Worm (Caenorhabditis elegans) whole organism, mixed stage, embryonic: Measurements from ENCODE around the gene srt-13.
"Not testable (repeated sequence)": the region's sequence is repeated elsewhere in the genome, so short reads cannot be mapped to it uniquely, and the experiment has no call there.

Source experiments
- M03D4.4 ChIP-seq: sonication (generic microtip); optimal IDR thresholded peaks from 2 replicates; lab custom pipeline; 2017; ENCODE audit warnings: mild to moderate bottlenecking, missing genetic modification characterization, missing compliant biosample characterization
- bed-3 ChIP-seq: fragments of 200-800 bp; sonication (Bioruptor generic); optimal IDR thresholded peaks from 3 replicates; lab custom pipeline; 2018; ENCODE audit warnings: mild to moderate bottlenecking, missing genetic modification characterization, moderate library complexity, missing compliant biosample characterization
- blmp-1 ChIP-seq: fragments of 150-350 bp; optimal IDR thresholded peaks from 2 replicates; lab custom pipeline; 2014; ENCODE audit warnings: missing biosample characterization, missing genetic modification characterization
- ceh-43 ChIP-seq: fragments of 200-800 bp; sonication (Bioruptor generic); optimal IDR thresholded peaks from 2 replicates; lab custom pipeline; 2018; ENCODE audit warnings: mild to moderate bottlenecking, missing genetic modification characterization, moderate library complexity, missing compliant biosample characterization
- ceh-83 ChIP-seq: fragments of 200-800 bp; sonication (Bioruptor generic); optimal IDR thresholded peaks from 2 replicates; lab custom pipeline; 2018; ENCODE audit warnings: mild to moderate bottlenecking, missing genetic modification characterization, missing compliant biosample characterization
- ces-1 ChIP-seq: fragments of 150-350 bp; optimal IDR thresholded peaks from 2 replicates; lab custom pipeline; 2014; ENCODE audit warnings: missing biosample characterization, missing genetic modification reagents, missing genetic modification characterization
- cnd-1 ChIP-seq: fragments of 200-800 bp; sonication (Bioruptor generic); optimal IDR thresholded peaks from 2 replicates; lab custom pipeline; 2018; ENCODE audit warnings: mild to moderate bottlenecking, missing genetic modification characterization, missing compliant biosample characterization
- drap-1 ChIP-seq: fragments of 200-800 bp; sonication (Bioruptor generic); optimal IDR thresholded peaks from 3 replicates; lab custom pipeline; 2018; ENCODE audit warnings: mild to moderate bottlenecking, missing genetic modification characterization, missing compliant biosample characterization
- elt-1 ChIP-seq: sonication (generic microtip); optimal IDR thresholded peaks from 2 replicates; lab custom pipeline; 2017; ENCODE audit warnings: missing genetic modification characterization, mild to moderate bottlenecking, missing compliant biosample characterization, antibody characterized with exemption, moderate library complexity, borderline replicate concordance; ENCODE audit not compliant: insufficient read depth
- elt-3 ChIP-seq: fragments of 150-350 bp; optimal IDR thresholded peaks from 2 replicates; lab custom pipeline; 2014; ENCODE audit warnings: missing biosample characterization, missing genetic modification characterization
- ham-2 ChIP-seq: fragments of 200-800 bp; sonication (Bioruptor generic); optimal IDR thresholded peaks from 2 replicates; lab custom pipeline; 2018; ENCODE audit warnings: mild to moderate bottlenecking, missing genetic modification characterization, missing compliant biosample characterization
- hlh-1 ChIP-seq: fragments of 150-350 bp; optimal IDR thresholded peaks from 2 replicates; lab custom pipeline; 2014; ENCODE audit warnings: missing biosample characterization, missing genetic modification reagents, missing genetic modification characterization
- mab-5 ChIP-seq: fragments of 150-350 bp; optimal IDR thresholded peaks from 2 replicates; lab custom pipeline; 2014; ENCODE audit warnings: missing biosample characterization, missing genetic modification characterization
- mep-1 ChIP-seq: fragments of 150-350 bp; optimal IDR thresholded peaks from 2 replicates; lab custom pipeline; 2017; ENCODE audit warnings: missing biosample characterization, missing genetic modification reagents, missing genetic modification characterization, inconsistent platforms
- mls-2 ChIP-seq: sonication (generic microtip); optimal IDR thresholded peaks from 2 replicates; lab custom pipeline; 2016; ENCODE audit warnings: mild to moderate bottlenecking, missing genetic modification characterization, moderate library complexity, missing compliant biosample characterization
- nhr-12 ChIP-seq: fragments of 150-350 bp; optimal IDR thresholded peaks from 2 replicates; lab custom pipeline; 2014; ENCODE audit warnings: missing biosample characterization, missing genetic modification characterization
- pha-4 ChIP-seq: fragments of 150-350 bp; optimal IDR thresholded peaks from 2 replicates; lab custom pipeline; 2018; ENCODE audit warnings: missing biosample characterization, missing genetic modification reagents, missing genetic modification characterization
- sem-2 ChIP-seq: fragments of 200-800 bp; sonication (Bioruptor generic); optimal IDR thresholded peaks from 2 replicates; lab custom pipeline; 2018; ENCODE audit warnings: mild to moderate bottlenecking, missing genetic modification characterization, missing compliant biosample characterization
- sptf-1 ChIP-seq: sonication (generic microtip); optimal IDR thresholded peaks from 2 replicates; lab custom pipeline; 2017; ENCODE audit warnings: mild to moderate bottlenecking, missing genetic modification characterization, moderate library complexity, missing compliant biosample characterization
- tbx-8 ChIP-seq: fragments of 200-800 bp; sonication (Bioruptor generic); optimal IDR thresholded peaks from 2 replicates; lab custom pipeline; 2018; ENCODE audit warnings: mild to moderate bottlenecking, missing genetic modification characterization, moderate library complexity, missing compliant biosample characterization
- unc-120 ChIP-seq: sonication (generic microtip); optimal IDR thresholded peaks from 2 replicates; lab custom pipeline; 2017; ENCODE audit warnings: missing genetic modification characterization, missing compliant biosample characterization; ENCODE audit not compliant: poor library complexity, severe bottlenecking
- unc-39 ChIP-seq: fragments of 150-350 bp; optimal IDR thresholded peaks from 2 replicates; lab custom pipeline; 2014; ENCODE audit warnings: missing biosample characterization, missing genetic modification characterization
- zip-8 ChIP-seq: fragments of 150-350 bp; optimal IDR thresholded peaks from 2 replicates; lab custom pipeline; 2014; ENCODE audit warnings: missing biosample characterization, missing genetic modification characterization
- ztf-11 ChIP-seq: fragments of 150-350 bp; optimal IDR thresholded peaks from 2 replicates; lab custom pipeline; 2014; ENCODE audit warnings: missing biosample characterization, missing genetic modification characterization

Gene srt-13

DNA sequence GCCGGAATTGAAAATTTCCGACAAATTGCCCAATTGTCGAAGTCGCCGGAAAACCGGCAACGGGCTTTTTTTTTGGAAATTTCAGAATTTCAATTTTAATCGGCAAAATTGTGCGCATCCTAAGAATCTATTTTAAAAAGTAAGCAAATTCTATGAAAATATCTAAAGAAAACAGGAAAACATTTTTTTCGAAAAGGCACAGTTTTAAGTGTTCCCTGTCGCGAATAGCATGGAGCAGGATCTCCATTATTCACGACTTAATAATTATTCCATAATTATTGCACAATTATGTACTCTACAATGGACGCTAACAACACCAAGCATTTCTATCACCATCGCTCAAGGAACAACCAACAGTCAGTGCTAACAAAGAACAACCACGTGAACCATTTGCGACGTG lies 34.1 kb downstream of the srt-13 start, which contains the start of gene H43I07.4:
Gene H43I07.4 (plus strand): TSS at position 301 of the 400 bp plus-strand sequence.
- TF ChIP-seq mep-1, mls-2, elt-1 (tag; lab: Kevin White, UChicago): not testable (repeated sequence)
- TF ChIP-seq, all 35 proteins: peak for 0; not testable (repeated sequence) for 35

DNA sequence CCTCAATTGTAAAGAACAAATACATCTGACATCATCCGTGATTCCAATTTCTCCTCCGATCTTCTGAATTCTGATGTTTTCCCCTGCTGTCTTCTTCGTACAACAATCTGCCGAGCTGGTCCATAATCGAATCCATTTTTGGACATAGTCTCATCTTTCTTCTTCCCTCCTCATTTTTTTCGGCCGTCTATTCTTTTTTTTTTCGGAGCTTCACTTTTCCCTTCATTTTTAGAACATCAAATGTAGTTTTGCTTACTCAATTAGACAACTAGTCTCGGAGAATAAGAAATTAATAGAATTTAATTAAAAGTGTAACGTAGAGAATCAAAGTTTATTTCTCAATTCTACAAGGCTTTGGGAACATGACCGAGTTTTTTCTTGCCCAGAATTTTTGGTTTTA lies 38.4 kb downstream of the srt-13 start:
- TF ChIP-seq sem-2 (GFP tag; lab: Kevin White, UChicago) (no peak), mep-1 (tag; lab: Kevin White, UChicago) (no peak), cnd-1 (tag; lab: Kevin White, UChicago) (no peak), ces-1 (GFP tag; lab: Kevin White, UChicago) (no peak), sptf-1 (tag; lab: Kevin White, UChicago) (no peak), pha-4 (no peak), zip-8 (tag; lab: Kevin White, UChicago) (no peak), ceh-83 (GFP tag; lab: Kevin White, UChicago) (no peak), mls-2 (tag; lab: Kevin White, UChicago) (no peak), hlh-1 (tag; lab: Kevin White, UChicago) (no peak), elt-3 (tag; lab: Kevin White, UChicago) (no peak), ceh-43 (GFP tag; lab: Kevin White, UChicago) (no peak), drap-1 (GFP tag; lab: Kevin White, UChicago) (no peak)

DNA sequence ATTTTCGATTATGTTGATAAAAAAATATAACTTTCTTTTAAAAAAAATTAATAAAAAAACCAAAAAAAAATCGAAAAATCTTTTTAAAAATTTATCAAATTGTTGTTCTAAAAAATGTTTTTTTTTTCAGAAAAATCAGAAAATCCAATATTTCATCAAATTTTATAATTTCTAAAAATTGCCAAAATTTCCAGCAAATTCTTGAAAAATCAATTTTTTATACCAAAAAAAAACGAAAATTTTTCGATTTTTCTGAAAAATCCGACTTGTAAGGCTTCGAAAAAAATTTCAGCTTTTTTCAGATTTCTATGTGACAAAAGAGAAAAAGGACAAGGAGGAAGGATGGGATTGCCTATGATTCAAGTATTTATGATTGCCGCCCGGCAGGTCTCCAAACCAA lies 45.5 kb downstream of the srt-13 start, which contains the start of gene H43I07.1:
Gene H43I07.1 (plus strand): TSS at position 301 of the 400 bp plus-strand sequence.
- no peak for TF ChIP-seq drap-1 (GFP tag; lab: Kevin White, UChicago)
- TF ChIP-seq cnd-1 (tag; lab: Kevin White, UChicago): no peak
- no peak for TF ChIP-seq M03D4.4 (tag; lab: Kevin White, UChicago)
- no peak for TF ChIP-seq ham-2
- TF ChIP-seq sem-2 (GFP tag; lab: Kevin White, UChicago): no peak
- no peak for TF ChIP-seq nhr-12 (tag; lab: Kevin White, UChicago)
- no peak for TF ChIP-seq bed-3 (GFP tag; lab: Kevin White, UChicago)

- no peak for TF ChIP-seq unc-120 (tag; lab: Kevin White, UChicago)
- TF ChIP-seq mab-5 (tag; lab: Kevin White, UChicago): no peak
- TF ChIP-seq M03D4.4 (tag; lab: Kevin White, UChicago): no peak
- TF ChIP-seq tbx-8 (GFP tag; lab: Kevin White, UChicago): no peak
- TF ChIP-seq pha-4: no peak
- no peak for TF ChIP-seq sem-2 (GFP tag; lab: Kevin White, UChicago)
- no peak for TF ChIP-seq mls-2 (tag; lab: Kevin White, UChicago)
- no peak for TF ChIP-seq mep-1 (tag; lab: Kevin White, UChicago)
- TF ChIP-seq unc-39 (tag; lab: Kevin White, UChicago): no peak
- no peak for TF ChIP-seq cnd-1 (tag; lab: Kevin White, UChicago)
- no peak for TF ChIP-seq ceh-83 (GFP tag; lab: Kevin White, UChicago)
- no peak for TF ChIP-seq elt-1 (tag; lab: Kevin White, UChicago)
- TF ChIP-seq sptf-1 (tag; lab: Kevin White, UChicago): no peak
- TF ChIP-seq blmp-1 (tag; lab: Kevin White, UChicago): no peak
- TF ChIP-seq hlh-1 (tag; lab: Kevin White, UChicago): no peak
- no peak for TF ChIP-seq bed-3 (GFP tag; lab: Kevin White, UChicago)
- TF ChIP-seq ztf-11 (tag; lab: Kevin White, UChicago): no peak
- TF ChIP-seq, all 35 proteins: peak for 0
These were observed 50.8 kb downstream of the srt-13 start, which contains the start of gene rpac-40 for ce11 chrV:4199185-4199584. Gene rpac-40 (plus strand): TSS chrV:4199485.
